Fruit fly (Drosophila melanogaster) whole organism, embryonic: ENCODE measurements around the gene CG11980.

Source experiments
- Blimp-1 ChIP-seq: fragments of 200-800 bp; sonication (Bioruptor generic); optimal IDR thresholded peaks from 3 replicates; lab custom pipeline; 2018; ENCODE audit warnings: missing biosample characterization, missing genetic modification characterization, mild to moderate bottlenecking, moderate library complexity, missing genetic modification reagents
- CG10267 ChIP-seq: fragments of 200-800 bp; sonication (Bioruptor generic); optimal IDR thresholded peaks from 2 replicates; lab custom pipeline; 2018; ENCODE audit warnings: missing biosample characterization, mild to moderate bottlenecking, missing genetic modification characterization, moderate library complexity
- CG10543 ChIP-seq: fragments of 200-800 bp; sonication (Bioruptor generic); optimal IDR thresholded peaks from 3 replicates; lab custom pipeline; 2017; ENCODE audit warnings: missing biosample characterization, mild to moderate bottlenecking, missing genetic modification characterization, moderate library complexity
- CG11723 ChIP-seq: fragments of 200-800 bp; sonication (Bioruptor generic); optimal IDR thresholded peaks from 2 replicates; lab custom pipeline; 2017; ENCODE audit warnings: missing biosample characterization, mild to moderate bottlenecking, missing genetic modification characterization
- CG12299 ChIP-seq: fragments of 200-800 bp; sonication (Bioruptor generic); optimal IDR thresholded peaks from 2 replicates; lab custom pipeline; 2018; ENCODE audit warnings: missing biosample characterization, mild to moderate bottlenecking, missing genetic modification characterization
- CG1233 ChIP-seq: fragments of 200-800 bp; sonication (Bioruptor generic); optimal IDR thresholded peaks from 4 replicates; lab custom pipeline; 2018; ENCODE audit warnings: missing biosample characterization, mild to moderate bottlenecking, missing genetic modification characterization
- CG12391 ChIP-seq: fragments of 200-800 bp; sonication (Bioruptor generic); optimal IDR thresholded peaks from 3 replicates; lab custom pipeline; 2018; ENCODE audit warnings: missing biosample characterization, mild to moderate bottlenecking, missing genetic modification characterization, moderate library complexity
- CG12659 ChIP-seq: fragments of 200-800 bp; sonication (Bioruptor generic); optimal IDR thresholded peaks from 3 replicates; lab custom pipeline; 2017; ENCODE audit warnings: mild to moderate bottlenecking, missing biosample characterization, missing genetic modification reagents, missing genetic modification characterization
- CG12744 ChIP-seq: fragments of 200-800 bp; sonication (Bioruptor generic); optimal IDR thresholded peaks from 2 replicates; lab custom pipeline; 2016; ENCODE audit warnings: missing biosample characterization, missing genetic modification characterization
- CG13123 ChIP-seq: fragments of 200-800 bp; sonication (Bioruptor generic); optimal IDR thresholded peaks from 2 replicates; lab custom pipeline; 2016; ENCODE audit warnings: missing biosample characterization, missing genetic modification characterization
- CG13287 ChIP-seq: fragments of 200-800 bp; sonication (Bioruptor generic); IDR thresholded peaks from 2 replicates; pipeline ENCODE4 v1.3.6; 2022; ENCODE audit warnings: missing biosample characterization, missing genetic modification characterization; ENCODE audit not compliant: partially characterized antibody
- CG1529 ChIP-seq: fragments of 200-800 bp; sonication (Bioruptor generic); optimal IDR thresholded peaks from 3 replicates; lab custom pipeline; 2018; ENCODE audit warnings: missing biosample characterization, missing genetic modification characterization
- CG1792 ChIP-seq: fragments of 200-800 bp; sonication (Bioruptor generic); optimal IDR thresholded peaks from 2 replicates; lab custom pipeline; 2016; ENCODE audit warnings: missing biosample characterization, missing genetic modification characterization
- CG2120 ChIP-seq: fragments of 200-800 bp; sonication (Bioruptor generic); optimal IDR thresholded peaks from 3 replicates; lab custom pipeline; 2016; ENCODE audit warnings: missing biosample characterization, missing genetic modification characterization
- CG3065 ChIP-seq: fragments of 200-800 bp; sonication (Bioruptor generic); optimal IDR thresholded peaks from 2 replicates; lab custom pipeline; 2016; ENCODE audit warnings: missing biosample characterization, missing genetic modification characterization
- CG34224 ChIP-seq: fragments of 200-800 bp; sonication (Bioruptor generic); IDR thresholded peaks from 3 replicates; pipeline ENCODE4 v1.3.6; 2022; ENCODE audit warnings: missing biosample characterization, missing genetic modification characterization; ENCODE audit not compliant: partially characterized antibody
- CG3995 ChIP-seq: fragments of 200-800 bp; sonication (Bioruptor generic); optimal IDR thresholded peaks from 3 replicates; lab custom pipeline; 2016; ENCODE audit warnings: missing biosample characterization, missing genetic modification characterization
- CG4707 ChIP-seq: fragments of 200-800 bp; sonication (Bioruptor generic); optimal IDR thresholded peaks from 2 replicates; lab custom pipeline; 2018; ENCODE audit warnings: missing biosample characterization, mild to moderate bottlenecking, missing genetic modification characterization, moderate library complexity
- CG4820 ChIP-seq: fragments of 200-800 bp; sonication (Bioruptor generic); optimal IDR thresholded peaks from 3 replicates; lab custom pipeline; 2016; ENCODE audit warnings: missing biosample characterization, missing genetic modification characterization
- CG6854 ChIP-seq: fragments of 200-800 bp; sonication (Bioruptor generic); optimal IDR thresholded peaks from 3 replicates; lab custom pipeline; 2017; ENCODE audit warnings: missing biosample characterization, mild to moderate bottlenecking, missing genetic modification characterization
- CG7987 ChIP-seq: fragments of 200-800 bp; sonication (Bioruptor generic); optimal IDR thresholded peaks from 2 replicates; lab custom pipeline; 2018; ENCODE audit warnings: missing biosample characterization, mild to moderate bottlenecking, missing genetic modification characterization, moderate library complexity
- D19A ChIP-seq: fragments of 200-800 bp; optimal IDR thresholded peaks from 3 replicates; lab custom pipeline; 2019; ENCODE audit warnings: missing biosample characterization, mild to moderate bottlenecking, missing genetic modification characterization, moderate library complexity
- Dek ChIP-seq: fragments of 200-800 bp; sonication (Bioruptor generic); optimal IDR thresholded peaks from 3 replicates; lab custom pipeline; 2019; ENCODE audit warnings: missing biosample characterization, mild to moderate bottlenecking, missing genetic modification characterization, moderate library complexity
- Dfd ChIP-seq, 2 experiments: fragments of >200 bp; optimal IDR thresholded peaks; 2 replicates each; lab custom pipeline; 2017; ENCODE audit warnings: missing biosample characterization in 2 of 2, missing genetic modification characterization in 2 of 2
- Ets97D ChIP-seq: fragments of 200-800 bp; sonication (Bioruptor generic); optimal IDR thresholded peaks from 3 replicates; lab custom pipeline; 2016; ENCODE audit warnings: missing biosample characterization, missing genetic modification characterization
- Jarid2 ChIP-seq: fragments of 200-800 bp; sonication (Bioruptor generic); optimal IDR thresholded peaks from 3 replicates; lab custom pipeline; 2017; ENCODE audit warnings: mild to moderate bottlenecking, missing biosample characterization, missing genetic modification reagents, missing genetic modification characterization
- Lim3 ChIP-seq: fragments of 200-800 bp; sonication (Bioruptor generic); IDR thresholded peaks from 2 replicates; pipeline ENCODE4 v1.3.6; 2022; ENCODE audit warnings: missing biosample characterization, missing genetic modification characterization
- Med ChIP-seq: fragments of 200-800 bp; sonication (Bioruptor generic); peaks from one replicate; lab custom pipeline; 2016; ENCODE audit warnings: missing biosample characterization, missing genetic modification characterization, mild to moderate bottlenecking, inconsistent platforms, moderate library complexity
- Mrtf ChIP-seq: fragments of 200-800 bp; sonication (Bioruptor generic); IDR thresholded peaks from 3 replicates; pipeline ENCODE4 v1.3.6; 2022; ENCODE audit warnings: missing biosample characterization, missing genetic modification characterization
- NC2β ChIP-seq: fragments of 200-800 bp; sonication (Bioruptor generic); optimal IDR thresholded peaks from 2 replicates; lab custom pipeline; 2016; ENCODE audit warnings: missing biosample characterization, missing genetic modification characterization
- Nf-YB ChIP-seq: fragments of 200-800 bp; sonication (Bioruptor generic); optimal IDR thresholded peaks from 3 replicates; lab custom pipeline; 2019; ENCODE audit warnings: missing biosample characterization, mild to moderate bottlenecking, missing genetic modification characterization, moderate library complexity
- Rfx ChIP-seq: fragments of 200-800 bp; sonication (Bioruptor generic); IDR thresholded peaks from 2 replicates; pipeline ENCODE4 v1.3.6; 2022; ENCODE audit warnings: missing biosample characterization, missing genetic modification characterization
- ap ChIP-seq: fragments of 200-800 bp; sonication (Bioruptor generic); IDR thresholded peaks from 2 replicates; pipeline ENCODE4 v1.3.6; 2022; ENCODE audit warnings: missing biosample characterization, missing genetic modification characterization
- ato ChIP-seq: fragments of 200-800 bp; sonication (Bioruptor generic); IDR thresholded peaks from 2 replicates; pipeline ENCODE4 v1.3.6; 2022; ENCODE audit warnings: missing biosample characterization, missing genetic modification characterization; ENCODE audit not compliant: partially characterized antibody
- az2 ChIP-seq: fragments of 200-800 bp; sonication (Bioruptor generic); optimal IDR thresholded peaks from 3 replicates; lab custom pipeline; 2016; ENCODE audit warnings: missing biosample characterization, missing genetic modification characterization
- bab2 ChIP-seq: fragments of 200-800 bp; sonication (Bioruptor generic); optimal IDR thresholded peaks from 2 replicates; lab custom pipeline; 2016; ENCODE audit warnings: missing biosample characterization, missing genetic modification characterization
- br ChIP-seq: fragments of >200 bp; optimal IDR thresholded peaks from 2 replicates; lab custom pipeline; 2017
- chm ChIP-seq: fragments of 200-800 bp; sonication (Bioruptor generic); IDR thresholded peaks from 2 replicates; pipeline ENCODE4 v1.3.6; 2022; ENCODE audit warnings: missing biosample characterization, missing genetic modification characterization
- ems ChIP-seq: fragments of 200-800 bp; sonication (Bioruptor generic); optimal IDR thresholded peaks from 3 replicates; lab custom pipeline; 2016; ENCODE audit warnings: missing biosample characterization, missing genetic modification characterization
- gem ChIP-seq: fragments of 200-800 bp; sonication (Bioruptor generic); optimal IDR thresholded peaks from 2 replicates; lab custom pipeline; 2019; ENCODE audit warnings: missing biosample characterization, mild to moderate bottlenecking, missing genetic modification characterization, moderate library complexity
- gfzf ChIP-seq: fragments of 200-800 bp; sonication (Bioruptor generic); optimal IDR thresholded peaks from 2 replicates; lab custom pipeline; 2016; ENCODE audit warnings: missing biosample characterization, mild to moderate bottlenecking, missing genetic modification characterization, moderate library complexity
- grau ChIP-seq: fragments of 200-800 bp; optimal IDR thresholded peaks from 3 replicates; lab custom pipeline; 2019; ENCODE audit warnings: missing biosample characterization, mild to moderate bottlenecking, missing genetic modification characterization, moderate library complexity
- lov ChIP-seq, 2 experiments: fragments of 200-800 bp in 1 of 2; fragments of >200 bp in 1 of 2; sonication (Bioruptor generic) in 1 of 2; IDR thresholded peaks in 1 of 2; optimal IDR thresholded peaks in 1 of 2; 2 replicates in 1 of 2; 3 replicates in 1 of 2; pipeline versions ENCODE4 v1.3.6 to Lab custom; 2017 to 2022; ENCODE audit warnings: missing biosample characterization in 1 of 2, missing genetic modification characterization in 1 of 2
- org-1 ChIP-seq: fragments of 200-800 bp; sonication (Bioruptor generic); optimal IDR thresholded peaks from 2 replicates; lab custom pipeline; 2017; ENCODE audit warnings: missing biosample characterization, missing genetic modification characterization
- pros ChIP-seq: fragments of 200-800 bp; sonication (Bioruptor generic); optimal IDR thresholded peaks from 3 replicates; lab custom pipeline; 2019; ENCODE audit warnings: missing biosample characterization, mild to moderate bottlenecking, missing genetic modification characterization, moderate library complexity
- ro ChIP-seq: fragments of 200-800 bp; sonication (Bioruptor generic); IDR thresholded peaks from 2 replicates; pipeline ENCODE4 v1.3.6; 2022; ENCODE audit warnings: missing biosample characterization, missing genetic modification characterization
- tio ChIP-seq: fragments of 200-800 bp; sonication (Bioruptor generic); optimal IDR thresholded peaks from 2 replicates; lab custom pipeline; 2017; ENCODE audit warnings: missing biosample characterization, missing genetic modification characterization, inconsistent platforms
- trh ChIP-seq: fragments of 200-800 bp; sonication (Bioruptor generic); optimal IDR thresholded peaks from 2 replicates; lab custom pipeline; 2016; ENCODE audit warnings: missing biosample characterization, missing genetic modification characterization
- vnd ChIP-seq: fragments of 200-800 bp; sonication (Bioruptor generic); IDR thresholded peaks from 3 replicates; pipeline ENCODE4 v1.3.6; 2022; ENCODE audit warnings: missing biosample characterization, missing genetic modification characterization; ENCODE audit not compliant: partially characterized antibody

Gene CG11980

dm6 chr3R:9031797-9032418 lies 28.1 kb downstream of the CG11980 start (continued):
- TF ChIP-seq CG34224 (GFP tag; lab: Robert Waterston, UW) (no peak), bab2 (peak; percentile 70), CG12391 (tag; lab: Kevin White, UChicago) (peak; percentile 89), CG12299 (tag; lab: Kevin White, UChicago) (peak; percentile 76), NC2β (GFP tag; lab: Kevin White, UChicago) (peak; percentile 73), vnd (GFP tag; lab: Robert Waterston, UW) (no peak), CG10267 (peak; percentile 79), Dfd (GFP tag; optimal IDR thresholded peaks at IDR 0.05; lab: Kevin White, UChicago) (no peak), CG1233 (GFP tag; lab: Kevin White, UChicago) (peak; percentile 75), az2 (peak; percentile 81), CG7987 (GFP tag; lab: Kevin White, UChicago) (peak; percentile 77), CG1529 (GFP tag; lab: Kevin White, UChicago) (peak; percentile 87), gem (peak; percentile 91), grau (tag; lab: Kevin White, UChicago) (peak; percentile 84), Blimp-1 (GFP tag; lab: Kevin White, UChicago) (peak; percentile 87), Nf-YB (GFP tag; lab: Kevin White, UChicago) (peak; percentile 60), Ets97D (GFP tag; lab: Kevin White, UChicago) (peak; percentile 38), ato (GFP tag; lab: Robert Waterston, UW) (no peak), chm (peak; percentile 88), CG3065 (GFP tag; lab: Kevin White, UChicago) (peak; percentile 58), gfzf (GFP tag; lab: Kevin White, UChicago) (no peak), Med (GFP tag; lab: Kevin White, UChicago) (peak; percentile 97), CG3995 (GFP tag; lab: Kevin White, UChicago) (peak; percentile 47), Jarid2 (GFP tag; lab: Kevin White, UChicago) (peak; percentile 52), D19A (peak; percentile 75), CG10543 (no peak), org-1 (peak; percentile 87), Mrtf (GFP tag; lab: Robert Waterston, UW) (peak; percentile 86), CG4820 (GFP tag; lab: Kevin White, UChicago) (peak; percentile 83), Lim3 (peak; percentile 83), CG13287 (no peak), Rfx (peak; percentile 88), tio (GFP tag; lab: Kevin White, UChicago) (peak; percentile 78), ro (GFP tag; lab: Robert Waterston, UW) (peak; percentile 65), CG12659 (GFP tag; lab: Kevin White, UChicago) (peak; percentile 86), CG4707 (GFP tag; lab: Kevin White, UChicago) (peak; percentile 65), CG1792 (GFP tag; lab: Kevin White, UChicago) (peak; percentile 49), br (lab: Kevin White, UChicago) (no peak), CG6854 (GFP tag; lab: Kevin White, UChicago) (peak; percentile 70), Dek (peak; percentile 85), pros (GFP tag; lab: Kevin White, UChicago) (peak; percentile 46), CG13123 (peak; percentile 68), CG2120 (GFP tag; lab: Kevin White, UChicago) (peak; percentile 92), CG11723 (peak; percentile 71), lov (optimal IDR thresholded peaks at IDR 0.05; lab: Kevin White, UChicago) (no peak), lov (GFP tag; IDR thresholded peaks at IDR 0.05; lab: Robert Waterston, UW) (peak; percentile 85), ems (GFP tag; lab: Kevin White, UChicago) (peak; percentile 85), ap (peak; percentile 89), CG12744 (GFP tag; lab: Kevin White, UChicago) (peak; percentile 44), trh (GFP tag; lab: Kevin White, UChicago) (no peak)
